Worm (Caenorhabditis elegans): ENCODE results near the gene fbxa-60.

Gene fbxa-60

ce11 chrIII:981960-982359 lies 35.9 kb upstream of the fbxa-60 start (continued):
- TF ChIP-seq blmp-1 (tag; optimal IDR thresholded peaks at IDR 0.05) (peak; percentile 49), efl-1 (optimal IDR thresholded peaks at IDR 0.05) (peak; percentile 58 to 62), efl-1 (GFP tag; optimal IDR thresholded peaks at IDR 0.05 in 1 of 2) (peak; percentile 40 to 50), pax-3 (tag; optimal IDR thresholded peaks at IDR 0.05) (no peak), nhr-47 (tag; optimal IDR thresholded peaks at IDR 0.05) (no peak), jun-1 (tag; optimal IDR thresholded peaks at IDR 0.05) (no peak), sox-4 (tag; optimal IDR thresholded peaks at IDR 0.05) (no peak), tbx-2 (tag; optimal IDR thresholded peaks at IDR 0.05) (peak; percentile 23), nhr-20 (tag; optimal IDR thresholded peaks at IDR 0.05) (peak; percentile 20), snu-23 (GFP tag; optimal IDR thresholded peaks at IDR 0.05) (peak; percentile 62), sup-37 (GFP tag; optimal IDR thresholded peaks at IDR 0.05) (no peak), swsn-7 (tag; optimal IDR thresholded peaks at IDR 0.05) (peak; percentile 26), fkh-4 (tag; optimal IDR thresholded peaks at IDR 0.05; ENCODE audit: borderline replicate concordance) (no peak)

ce11 chrIII:978889-979288 lies 32.8 kb upstream of the fbxa-60 start:
- TF ChIP-seq efl-1 (optimal IDR thresholded peaks at IDR 0.05) (no peak), efl-1 (GFP tag; optimal IDR thresholded peaks at IDR 0.05 in 1 of 2) (peak in 1 of 2 experiments; percentile 23), dpl-1 (GFP tag; optimal IDR thresholded peaks at IDR 0.05) (no peak)

- no peak for TF ChIP-seq lin-13 (GFP tag; optimal IDR thresholded peaks at IDR 0.05)
Measured at ce11 chrIII:970928-971327, 24.8 kb upstream of the fbxa-60 start.

- no peak for TF ChIP-seq tlp-1 (tag; optimal IDR thresholded peaks at IDR 0.05)
- no peak for TF ChIP-seq mef-2 (tag; optimal IDR thresholded peaks at IDR 0.05)
- TF ChIP-seq zag-1 (tag; optimal IDR thresholded peaks at IDR 0.05) = no peak
- TF ChIP-seq nhr-84 (tag; optimal IDR thresholded peaks at IDR 0.05) = no peak
- TF ChIP-seq pag-3 (tag; optimal IDR thresholded peaks at IDR 0.05; ENCODE audit: borderline replicate concordance, insufficient read depth) = no peak
- TF ChIP-seq xbp-1 (tag; optimal IDR thresholded peaks at IDR 0.05) = no peak
Measured at ce11 chrIII:966259-966658, 20.2 kb upstream of the fbxa-60 start.

- no peak for TF ChIP-seq nhr-85 (tag)
- TF ChIP-seq ets-5 (GFP tag; IDR thresholded peaks at IDR 0.05) = no peak
- TF ChIP-seq tbx-2 (tag; optimal IDR thresholded peaks at IDR 0.05) = no peak
- no peak for TF ChIP-seq ztf-4 (tag; optimal IDR thresholded peaks at IDR 0.05)
- no peak for TF ChIP-seq zag-1 (tag; optimal IDR thresholded peaks at IDR 0.05)
- no peak for TF ChIP-seq mab-9 (GFP tag; IDR thresholded peaks at IDR 0.05)
- no peak for TF ChIP-seq fkh-10 (GFP tag; optimal IDR thresholded peaks at IDR 0.05)
- no peak for TF ChIP-seq nhr-76 (tag; optimal IDR thresholded peaks at IDR 0.05)
- TF ChIP-seq unc-130 (tag; optimal IDR thresholded peaks at IDR 0.05) = no peak
- TF ChIP-seq unc-86 (tag; optimal IDR thresholded peaks at IDR 0.05) = no peak
Measured at ce11 chrIII:964637-965036, 18.5 kb upstream of the fbxa-60 start.

- TF ChIP-seq nhr-237 (tag; optimal IDR thresholded peaks at IDR 0.05) (no peak), ceh-8 (GFP tag; optimal IDR thresholded peaks at IDR 0.05) (no peak), F16B12.6 (tag; optimal IDR thresholded peaks at IDR 0.05) (no peak), unc-30 (tag; optimal IDR thresholded peaks at IDR 0.05) (no peak), snu-23 (GFP tag; optimal IDR thresholded peaks at IDR 0.05) (no peak), unc-130 (tag; optimal IDR thresholded peaks at IDR 0.05) (no peak), pqm-1 (tag; optimal IDR thresholded peaks at IDR 0.05) (no peak), elt-3 (tag; optimal IDR thresholded peaks at IDR 0.05) (no peak), fos-1 (tag; optimal IDR thresholded peaks at IDR 0.05) (no peak), ets-5 (GFP tag; IDR thresholded peaks at IDR 0.05) (no peak)
Measured at ce11 chrIII:961948-962347, 15.8 kb upstream of the fbxa-60 start, which contains the start of gene fbxa-51. Gene fbxa-51, plus strand, starts transcription at chrIII:962269.

Data from whole organism, L1 larva.